Worm (Caenorhabditis elegans) whole organism, early embryonic: ENCODE data around the gene cka-2.

Source experiments
- ama-1 ChIP-seq: fragments of 150-350 bp; optimal IDR thresholded peaks from 2 replicates; lab custom pipeline; 2014
- ceh-13 ChIP-seq: fragments of 200-800 bp; sonication (Bioruptor generic); optimal IDR thresholded peaks from 2 replicates; lab custom pipeline; 2018; ENCODE audit warnings: mild to moderate bottlenecking, missing genetic modification characterization, missing compliant biosample characterization
- flt-1 ChIP-seq: fragments of 200-800 bp; sonication (Bioruptor generic); IDR thresholded peaks from 2 replicates; pipeline ENCODE4 v1.3.6; 2022; ENCODE audit warnings: missing genetic modification characterization, missing compliant biosample characterization
- hmbx-1 ChIP-seq: sonication (generic microtip); optimal IDR thresholded peaks from 2 replicates; lab custom pipeline; 2016; ENCODE audit warnings: mild to moderate bottlenecking, missing genetic modification characterization, missing compliant biosample characterization
- pes-1 ChIP-seq: fragments of 200-800 bp; sonication (Bioruptor generic); IDR thresholded peaks from 2 replicates; pipeline ENCODE4 v1.3.6; 2022; ENCODE audit warnings: missing genetic modification reagents, missing genetic modification characterization, missing compliant biosample characterization
- tbx-37 ChIP-seq: fragments of 200-800 bp; sonication (Bioruptor generic); conservative IDR thresholded peaks from 2 replicates; pipeline ENCODE4 v1.3.6; 2022; ENCODE audit warnings: missing genetic modification reagents, missing genetic modification characterization, missing compliant biosample characterization

- TF ChIP-seq ama-1 (lab: Kevin White, UChicago), result no peak
- no peak for TF ChIP-seq ceh-13
- TF ChIP-seq flt-1 (GFP tag; lab: Robert Waterston, UW), result no peak
- TF ChIP-seq pes-1 (GFP tag; lab: Robert Waterston, UW), result no peak
- TF ChIP-seq tbx-37, result no peak
- TF ChIP-seq hmbx-1 (tag; lab: Kevin White, UChicago), result no peak
Measured at ce11 chrX:4306861-4307260, 20.9 kb downstream of the cka-2 start, which contains the start of gene pqn-15.
